Fruit fly (Drosophila melanogaster): ENCODE results near the gene CG2224.

CG2224 gene

DNA sequence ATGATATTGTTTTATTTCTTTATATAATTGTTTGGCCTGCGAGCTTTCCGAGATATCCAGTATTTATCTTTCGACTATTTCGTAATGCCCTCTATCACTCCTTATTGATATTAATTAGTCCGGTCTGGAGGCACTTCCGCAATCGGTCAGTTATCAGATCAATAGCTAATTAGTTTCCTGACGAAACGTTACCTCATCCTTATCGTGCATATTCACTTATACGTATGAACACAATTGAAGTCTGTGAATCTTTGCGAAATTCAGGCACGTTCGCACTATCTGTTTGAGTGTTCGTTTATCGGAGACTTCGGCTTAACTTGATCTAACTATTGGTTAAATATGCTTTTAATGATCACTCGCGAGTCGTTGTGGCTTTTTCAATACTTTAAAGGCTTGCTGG is 5.9 kb downstream of the CG2224 start:
- TF ChIP-seq h (optimal IDR thresholded peaks at IDR 0.05) (no peak), Myc (optimal IDR thresholded peaks at IDR 0.05) (no peak), Sin3A (optimal IDR thresholded peaks at IDR 0.05) (no peak), ttk (optimal IDR thresholded peaks at IDR 0.05) (no peak), insv (optimal IDR thresholded peaks at IDR 0.05) (no peak), psq (optimal IDR thresholded peaks at IDR 0.05) (no peak)

DNA sequence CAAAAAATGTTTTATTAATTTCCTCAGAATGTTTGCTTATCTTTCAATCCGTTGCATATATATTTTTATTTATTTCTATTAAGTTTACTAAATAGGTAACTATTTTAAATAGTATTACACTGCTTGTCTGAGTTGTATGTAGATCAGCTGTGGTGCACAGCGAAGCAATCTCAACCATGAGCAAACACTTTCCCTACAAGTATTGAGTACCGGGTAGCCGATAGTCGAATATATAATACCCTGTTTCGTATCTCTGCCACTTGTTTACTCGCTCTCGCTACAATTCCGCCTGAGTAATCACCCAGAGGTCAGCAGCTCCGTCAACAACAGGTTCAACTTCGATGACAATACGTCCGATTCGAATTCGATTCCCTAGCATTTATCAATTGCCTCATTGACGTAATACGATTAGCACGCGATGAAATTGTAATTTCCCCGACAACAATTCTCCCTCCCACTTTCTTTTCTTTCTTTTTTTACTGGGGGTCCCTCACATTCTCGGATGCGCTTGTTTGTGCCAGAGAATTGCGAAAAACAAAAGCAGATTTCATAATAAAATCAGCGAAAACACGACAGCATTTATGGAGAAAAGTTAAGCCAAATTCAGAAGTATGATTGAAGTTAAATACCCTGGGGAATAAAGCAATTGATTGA is 8.3 kb downstream of the CG2224 start:
- no peak for TF ChIP-seq ttk (optimal IDR thresholded peaks at IDR 0.05)

DNA sequence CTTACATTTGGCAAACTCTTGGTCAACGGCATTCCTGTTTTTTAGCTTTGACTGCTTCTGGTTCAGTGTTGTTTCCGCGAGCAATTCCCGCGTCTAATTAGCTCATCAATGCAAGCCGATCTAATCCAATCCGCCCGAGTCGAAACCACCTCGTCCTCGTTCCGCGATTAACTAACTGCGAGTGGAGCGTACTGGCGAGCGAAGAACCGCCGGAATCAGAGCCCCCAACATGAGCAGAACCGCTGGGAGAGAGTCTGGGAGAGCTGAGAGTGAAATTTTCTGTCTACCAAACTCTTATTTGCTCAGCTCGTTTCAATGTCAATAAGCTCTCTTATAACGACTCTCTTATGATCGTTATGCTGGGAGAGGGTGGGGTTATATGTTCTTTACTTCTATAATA is 8.9 kb downstream of the CG2224 start:
- TF ChIP-seq psq (optimal IDR thresholded peaks at IDR 0.05) (no peak), Sin3A (optimal IDR thresholded peaks at IDR 0.05) (no peak), Myc (optimal IDR thresholded peaks at IDR 0.05) (no peak), ttk (optimal IDR thresholded peaks at IDR 0.05) (no peak), h (optimal IDR thresholded peaks at IDR 0.05) (no peak), insv (optimal IDR thresholded peaks at IDR 0.05) (no peak)

dm6 chr3R:30449446-30449845 is 9.7 kb downstream of the CG2224 start:
- TF ChIP-seq ttk (optimal IDR thresholded peaks at IDR 0.05) (no peak), psq (optimal IDR thresholded peaks at IDR 0.05) (no peak)

dm6 chr3R:30444946-30445345 is 14.2 kb downstream of the CG2224 start, which contains the start of gene Osi23:
Osi23 (minus strand) TSS chr3R:30445046.
- TF ChIP-seq ttk (optimal IDR thresholded peaks at IDR 0.05) (no peak), insv (optimal IDR thresholded peaks at IDR 0.05) (no peak), Sin3A (optimal IDR thresholded peaks at IDR 0.05) (no peak), psq (optimal IDR thresholded peaks at IDR 0.05) (no peak), h (optimal IDR thresholded peaks at IDR 0.05) (no peak)

dm6 chr3R:30443549-30444133 is 15.5 kb downstream of the CG2224 start, which contains the start of gene CG15537:
CG15537 (minus strand) TSS chr3R:30443599.
- no peak for TF ChIP-seq insv (optimal IDR thresholded peaks at IDR 0.05)
- no peak for TF ChIP-seq psq (optimal IDR thresholded peaks at IDR 0.05)
- no peak for TF ChIP-seq Sin3A (optimal IDR thresholded peaks at IDR 0.05)
- TF ChIP-seq h (optimal IDR thresholded peaks at IDR 0.05) = no peak
- TF ChIP-seq ttk (optimal IDR thresholded peaks at IDR 0.05) = no peak
- no peak for TF ChIP-seq Myc (optimal IDR thresholded peaks at IDR 0.05)

- TF ChIP-seq Sin3A (optimal IDR thresholded peaks at IDR 0.05) (no peak), Myc (optimal IDR thresholded peaks at IDR 0.05) (no peak), h (optimal IDR thresholded peaks at IDR 0.05) (no peak), psq (optimal IDR thresholded peaks at IDR 0.05) (no peak), insv (optimal IDR thresholded peaks at IDR 0.05) (no peak), ttk (optimal IDR thresholded peaks at IDR 0.05) (no peak)
These were observed 27.6 kb downstream of the CG2224 start, which contains the start of gene CG15534 for dm6 chr3R:30431258-30432114. CG15534 (plus strand) TSS chr3R:30432064.

DNA sequence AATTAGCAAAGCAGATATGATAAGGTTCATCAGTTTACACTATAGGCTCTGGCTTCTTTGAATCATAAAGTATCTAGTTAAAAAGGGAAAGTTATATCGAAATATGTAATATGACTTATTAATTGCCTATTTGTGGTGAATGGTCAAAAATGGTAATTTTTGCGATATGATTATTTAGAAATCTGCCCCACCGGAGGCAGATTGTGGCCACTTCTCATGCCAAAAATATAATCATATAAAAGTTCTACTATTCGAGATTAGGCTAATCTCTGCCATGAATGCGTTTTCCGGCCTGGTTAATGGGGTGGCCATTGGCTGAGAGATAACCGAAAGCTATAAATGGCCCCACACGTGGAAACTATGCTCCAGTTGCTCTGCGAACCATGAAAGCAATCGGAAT is 30.6 kb downstream of the CG2224 start, which contains the start of gene CG15533:
Gene CG15533 (plus strand): TSS at position 362 of the 400 bp plus-strand sequence.
- no peak for TF ChIP-seq h (optimal IDR thresholded peaks at IDR 0.05)
- TF ChIP-seq Sin3A (optimal IDR thresholded peaks at IDR 0.05) = no peak

DNA sequence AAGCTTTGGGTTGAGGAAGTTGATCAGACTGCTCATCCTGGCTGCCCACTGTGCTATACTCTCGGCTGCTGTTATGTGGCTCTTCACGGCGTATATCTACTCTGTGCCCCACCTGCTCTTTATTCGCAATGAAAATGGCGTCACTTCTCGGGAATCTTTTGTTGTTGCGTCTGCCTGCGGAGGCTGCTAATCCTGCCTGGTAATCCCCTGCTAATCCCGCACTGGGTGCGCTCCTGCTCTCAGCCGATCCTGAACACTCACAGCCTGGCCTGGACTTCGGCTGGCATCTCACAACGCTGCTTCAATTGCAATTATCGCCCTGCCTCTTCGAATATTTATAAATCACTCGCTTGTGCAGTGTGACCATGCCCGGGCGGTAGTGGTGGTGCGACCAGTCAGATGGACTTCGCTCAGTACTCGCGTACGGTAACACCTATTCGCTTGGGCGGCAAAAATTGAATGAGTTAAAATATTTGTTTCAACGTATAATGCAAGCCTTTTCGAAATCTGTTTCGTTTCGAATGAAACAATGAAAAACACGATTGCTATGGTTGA is 31.2 kb downstream of the CG2224 start, which contains the start of gene CG2218:
Gene CG2218 (minus strand): TSS at position 472 of the 555 bp plus-strand sequence.
- TF ChIP-seq Myc (optimal IDR thresholded peaks at IDR 0.05) (no peak), ttk (optimal IDR thresholded peaks at IDR 0.05) (no peak), insv (optimal IDR thresholded peaks at IDR 0.05) (no peak), h (optimal IDR thresholded peaks at IDR 0.05) (no peak), Sin3A (optimal IDR thresholded peaks at IDR 0.05) (no peak), psq (optimal IDR thresholded peaks at IDR 0.05) (no peak)

DNA sequence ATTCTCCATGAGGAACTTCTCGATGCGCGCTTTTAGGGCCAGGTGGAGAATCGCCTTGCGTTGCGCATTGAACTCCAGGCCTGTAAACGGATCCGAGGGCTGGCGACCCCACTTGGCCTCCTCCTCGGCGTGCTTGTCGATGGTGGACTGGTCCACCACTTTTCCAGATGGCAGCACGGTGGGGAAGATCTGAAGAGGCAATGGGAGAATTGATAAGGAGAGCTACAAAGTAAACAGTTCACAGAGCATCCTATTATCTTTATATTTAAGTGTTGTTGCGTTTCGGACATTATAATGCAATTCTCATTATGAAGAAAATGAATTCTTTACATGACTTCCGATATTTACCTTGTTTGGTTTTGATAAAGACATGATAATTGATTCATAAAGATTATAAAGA is 32.5 kb downstream of the CG2224 start:
- no peak for TF ChIP-seq h (optimal IDR thresholded peaks at IDR 0.05)
- no peak for TF ChIP-seq ttk (optimal IDR thresholded peaks at IDR 0.05)
- no peak for TF ChIP-seq Myc (optimal IDR thresholded peaks at IDR 0.05)

DNA sequence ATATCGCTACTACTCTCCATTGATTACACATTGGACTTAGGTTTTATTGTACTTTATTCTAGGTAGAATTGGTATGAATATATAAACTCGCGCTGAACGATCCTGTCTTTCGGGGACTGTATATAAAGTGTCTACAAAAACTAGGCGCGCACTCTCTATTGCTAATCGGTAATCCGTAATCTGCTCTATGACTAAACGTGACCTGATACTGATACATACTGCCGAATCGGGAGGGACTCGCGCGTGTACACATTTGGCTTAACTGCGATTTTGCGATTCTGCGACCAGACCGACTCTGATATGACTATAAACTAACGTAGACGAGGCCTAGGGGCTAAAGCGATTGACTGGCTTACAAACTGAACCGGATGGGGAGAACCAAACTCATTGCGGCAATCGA is 33.5 kb downstream of the CG2224 start:
- TF ChIP-seq insv (optimal IDR thresholded peaks at IDR 0.05) (no peak), h (optimal IDR thresholded peaks at IDR 0.05) (no peak), Myc (optimal IDR thresholded peaks at IDR 0.05) (no peak), ttk (optimal IDR thresholded peaks at IDR 0.05) (no peak), psq (optimal IDR thresholded peaks at IDR 0.05) (no peak), Sin3A (optimal IDR thresholded peaks at IDR 0.05) (no peak)

dm6 chr3R:30424993-30425392 is 34.1 kb downstream of the CG2224 start, which contains the start of gene CG15536:
CG15536 (minus strand) TSS chr3R:30425162.
- TF ChIP-seq insv (optimal IDR thresholded peaks at IDR 0.05) = no peak
- TF ChIP-seq Myc (optimal IDR thresholded peaks at IDR 0.05) = no peak
